Worm (Caenorhabditis elegans): ENCODE measurements around the gene flp-11.

DNA sequence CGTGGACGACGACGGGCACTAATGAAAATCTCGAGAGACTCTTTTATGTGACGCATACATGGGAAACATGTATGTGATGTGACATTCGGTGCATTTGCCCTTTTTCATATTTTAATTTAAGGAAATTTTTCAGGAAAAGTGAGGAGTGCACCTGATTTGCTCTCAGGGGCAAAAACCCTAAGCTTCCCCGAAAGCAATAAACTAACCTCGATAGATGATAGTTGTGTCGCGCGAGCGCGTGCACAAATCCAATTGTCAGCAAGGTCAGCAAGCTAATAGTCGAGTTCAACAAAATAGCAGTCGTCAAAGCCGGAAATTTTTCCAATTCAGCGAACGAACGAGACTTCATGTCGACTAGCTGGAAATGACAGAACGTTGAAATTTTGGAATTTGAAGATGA, 40.2 kb upstream of the flp-11 start:
- TF ChIP-seq lin-38 (GFP tag; IDR thresholded peaks at IDR 0.05) (no peak), php-3 (GFP tag; IDR thresholded peaks at IDR 0.05) (no peak), ztf-11 (tag; optimal IDR thresholded peaks at IDR 0.05) (no peak)

All from whole organism, L4 larva.